Worm (Caenorhabditis elegans): Measurements from ENCODE around the gene clec-172.

ce11 chrIV:1547129-1547528, 30.7 kb upstream of the clec-172 start:
- no peak for TF ChIP-seq dao-5 (tag; optimal IDR thresholded peaks at IDR 0.05)
- TF ChIP-seq W03F9.2 (tag; optimal IDR thresholded peaks at IDR 0.05), result no peak
- no peak for TF ChIP-seq him-1 (tag; optimal IDR thresholded peaks at IDR 0.05)
